Fruit fly (Drosophila melanogaster): ENCODE results near the gene CG14000.

- TF ChIP-seq tai (GFP tag; optimal IDR thresholded peaks at IDR 0.05) (no peak), sv (GFP tag; optimal IDR thresholded peaks at IDR 0.05) (no peak), pan (optimal IDR thresholded peaks at IDR 0.05) (no peak), Hnf4 (GFP tag; optimal IDR thresholded peaks at IDR 0.05) (no peak), dl (GFP tag; optimal IDR thresholded peaks at IDR 0.05; ENCODE audit: insufficient read depth in 1 of 2, partially characterized antibody in 2 of 2) (no peak), Vsx2 (GFP tag; optimal IDR thresholded peaks at IDR 0.05; ENCODE audit: partially characterized antibody) (no peak), rgr (GFP tag; optimal IDR thresholded peaks at IDR 0.05) (no peak), foxo (GFP tag; optimal IDR thresholded peaks at IDR 0.05) (no peak)
Observed at dm6 chr2L:5890556-5890955, 19.5 kb downstream of the CG14000 start.

All from whole organism, wandering third instar larva.